Worm (Caenorhabditis elegans) whole organism, L4/young adult: ENCODE data around the gene rsks-1.

Source experiments
- W03F9.2 ChIP-seq: fragments of 150-350 bp; optimal IDR thresholded peaks from 2 replicates; lab custom pipeline; 2014; ENCODE audit warnings: missing biosample characterization, missing genetic modification characterization
- dao-5 ChIP-seq: sonication (generic microtip); optimal IDR thresholded peaks from 2 replicates; lab custom pipeline; 2016; ENCODE audit warnings: missing genotype, missing genetic modification characterization, moderate library complexity, missing compliant biosample characterization
- him-1 ChIP-seq: sonication (generic microtip); optimal IDR thresholded peaks from 2 replicates; lab custom pipeline; 2016; ENCODE audit warnings: missing genotype, missing genetic modification reagents, missing genetic modification characterization, missing compliant biosample characterization

ce11 chrIII:11231408-11231807 is 13.5 kb upstream of the rsks-1 start:
- TF ChIP-seq him-1 (tag; lab: Kevin White, UChicago) (no peak), W03F9.2 (tag; lab: Kevin White, UChicago) (no peak), dao-5 (tag; lab: Kevin White, UChicago) (no peak)
